Fruit fly (Drosophila melanogaster) whole organism, adult: ENCODE data around the gene Vml.

Source experiments
- CG11617 ChIP-seq: fragments of 200-800 bp; sonication (Bioruptor generic); optimal IDR thresholded peaks from 2 replicates; lab custom pipeline; 2017; ENCODE audit warnings: mild to moderate bottlenecking, missing biosample characterization, missing genetic modification reagents, missing genetic modification characterization
- CG12768 ChIP-seq: fragments of 200-800 bp; sonication (Bioruptor generic); optimal IDR thresholded peaks from 2 replicates; lab custom pipeline; 2017; ENCODE audit warnings: missing biosample characterization, missing genetic modification characterization, mild to moderate bottlenecking, moderate library complexity, missing genetic modification reagents
- CG14711 ChIP-seq: fragments of 200-800 bp; sonication (Bioruptor generic); optimal IDR thresholded peaks from 2 replicates; lab custom pipeline; 2018; ENCODE audit warnings: missing biosample characterization, mild to moderate bottlenecking, missing genetic modification characterization, moderate library complexity
- CG1620 ChIP-seq: fragments of 200-800 bp; sonication (Bioruptor generic); optimal IDR thresholded peaks from 2 replicates; lab custom pipeline; 2016; ENCODE audit warnings: missing biosample characterization, missing genetic modification characterization
- CG33017 ChIP-seq: fragments of 200-800 bp; sonication (Bioruptor generic); optimal IDR thresholded peaks from 2 replicates; lab custom pipeline; 2018; ENCODE audit warnings: missing biosample characterization, mild to moderate bottlenecking, missing genetic modification characterization, moderate library complexity
- CG5204 ChIP-seq: fragments of 200-800 bp; sonication (Bioruptor generic); optimal IDR thresholded peaks from 2 replicates; lab custom pipeline; 2016; ENCODE audit warnings: missing biosample characterization, missing genetic modification characterization
- CG7045 ChIP-seq: fragments of 200-800 bp; sonication (Bioruptor generic); optimal IDR thresholded peaks from 2 replicates; lab custom pipeline; 2017; ENCODE audit warnings: missing biosample characterization, mild to moderate bottlenecking, missing genetic modification characterization
- CG7101 ChIP-seq: fragments of 200-800 bp; sonication (Bioruptor generic); optimal IDR thresholded peaks from 2 replicates; lab custom pipeline; 2018; ENCODE audit warnings: missing biosample characterization, mild to moderate bottlenecking, missing genetic modification characterization, moderate library complexity
- Clk ChIP-seq: fragments of 200-800 bp; sonication (Bioruptor generic); optimal IDR thresholded peaks from 2 replicates; lab custom pipeline; 2017; ENCODE audit warnings: missing biosample characterization, missing genetic modification characterization
- Crg-1 ChIP-seq: fragments of 200-800 bp; sonication (Bioruptor generic); optimal IDR thresholded peaks from 2 replicates; lab custom pipeline; 2016; ENCODE audit warnings: missing biosample characterization, missing genetic modification characterization
- Hr96 ChIP-seq: fragments of 200-800 bp; sonication (Bioruptor generic); optimal IDR thresholded peaks from 2 replicates; lab custom pipeline; 2016; ENCODE audit warnings: missing biosample characterization, missing genetic modification characterization
- Mnt ChIP-seq: fragments of 200-800 bp; sonication (Bioruptor generic); optimal IDR thresholded peaks from 2 replicates; lab custom pipeline; 2016; ENCODE audit warnings: missing biosample characterization, mild to moderate bottlenecking, missing genetic modification characterization
- bab1 ChIP-seq: fragments of 200-800 bp; sonication (Bioruptor generic); optimal IDR thresholded peaks from 3 replicates; lab custom pipeline; 2019; ENCODE audit warnings: missing biosample characterization, mild to moderate bottlenecking, missing genetic modification characterization, moderate library complexity
- cic ChIP-seq: fragments of 200-800 bp; sonication (Bioruptor generic); optimal IDR thresholded peaks from 2 replicates; lab custom pipeline; 2017; ENCODE audit warnings: missing biosample characterization, mild to moderate bottlenecking, missing genetic modification characterization, moderate library complexity
- cnc ChIP-seq, 2 experiments: fragments of >200 bp; optimal IDR thresholded peaks; 2 replicates each; lab custom pipeline; 2017
- kay ChIP-seq: fragments of 200-800 bp; sonication (Bioruptor generic); peaks from one replicate; lab custom pipeline; 2016; ENCODE audit warnings: missing biosample characterization, missing genetic modification characterization, borderline replicate concordance
- ovo ChIP-seq: fragments of 200-800 bp; sonication (Bioruptor generic); optimal IDR thresholded peaks from 2 replicates; lab custom pipeline; 2016; ENCODE audit warnings: missing biosample characterization, missing genetic modification characterization
- pad ChIP-seq: fragments of 200-800 bp; sonication (Bioruptor generic); optimal IDR thresholded peaks from 3 replicates; lab custom pipeline; 2017; ENCODE audit warnings: missing biosample characterization, missing genetic modification characterization, mild to moderate bottlenecking, moderate library complexity, missing genetic modification reagents
- tj ChIP-seq: fragments of 200-800 bp; sonication (Bioruptor generic); optimal IDR thresholded peaks from 3 replicates; lab custom pipeline; 2017; ENCODE audit warnings: missing biosample characterization, mild to moderate bottlenecking, missing genetic modification characterization, moderate library complexity
- toe ChIP-seq: fragments of 200-800 bp; sonication (Bioruptor generic); optimal IDR thresholded peaks from 2 replicates; lab custom pipeline; 2016; ENCODE audit warnings: missing biosample characterization, missing genetic modification characterization

Vml gene

DNA sequence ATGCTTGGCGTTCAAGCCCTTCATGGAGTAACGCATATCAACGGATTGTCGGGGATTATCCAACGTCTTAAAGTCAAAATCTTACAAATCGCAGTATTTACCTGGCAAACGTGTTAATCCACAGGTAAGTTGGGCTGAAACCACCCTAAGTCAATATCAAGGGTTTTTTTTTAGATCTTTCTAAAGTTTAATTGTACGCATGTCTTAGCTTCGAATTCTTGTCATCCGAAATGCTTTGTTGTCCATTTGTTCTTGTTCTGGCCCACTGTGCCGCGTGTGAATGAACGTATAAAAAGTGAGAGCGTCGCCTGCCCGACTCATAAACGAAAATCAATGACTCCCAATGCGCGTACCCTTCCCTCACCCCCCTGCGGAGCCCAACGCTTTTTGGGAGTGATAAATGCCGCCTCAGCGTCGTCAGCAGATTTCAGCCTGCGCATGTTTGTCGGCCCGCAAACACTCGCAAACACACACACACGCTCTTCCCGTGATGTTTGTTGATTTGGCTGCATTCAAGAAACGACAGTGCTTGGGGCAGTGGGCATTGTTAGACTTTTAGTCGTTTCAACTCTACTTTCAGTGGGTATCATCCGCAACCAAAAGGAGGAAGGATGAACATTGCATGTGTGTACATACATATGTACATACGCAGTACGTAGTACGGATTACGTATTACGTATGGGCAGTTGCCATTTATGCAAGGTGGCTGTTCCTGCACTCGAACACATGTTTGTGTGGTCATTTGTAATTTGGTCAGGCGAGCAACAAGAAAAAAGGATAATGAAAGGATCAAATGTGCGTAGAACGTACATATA, 20.8 kb downstream of the Vml start:
- TF ChIP-seq CG12768 (GFP tag; lab: Kevin White, UChicago), result peak; percentile 83
- TF ChIP-seq tj (GFP tag; lab: Kevin White, UChicago), result peak; percentile 98
- TF ChIP-seq cic (GFP tag; lab: Kevin White, UChicago), result peak; percentile 57
- peak; percentile 88 for TF ChIP-seq bab1
- peak; percentile 58 for TF ChIP-seq ovo (GFP tag; lab: Kevin White, UChicago)
- peak; percentile 86 for TF ChIP-seq CG7101 (tag; lab: Kevin White, UChicago)
- TF ChIP-seq CG7045 (GFP tag; lab: Kevin White, UChicago), result peak; percentile 71
- TF ChIP-seq CG11617, result peak; percentile 94
- peak; percentile 76 for TF ChIP-seq CG14711 (tag; lab: Kevin White, UChicago)
- TF ChIP-seq cnc (optimal IDR thresholded peaks at IDR 0.05; lab: Kevin White, UChicago), result no peak
- peak; percentile 67 for TF ChIP-seq Clk (GFP tag; lab: Kevin White, UChicago)
- peak; percentile 69 for TF ChIP-seq Crg-1 (GFP tag; lab: Kevin White, UChicago)
- peak; percentile 69 for TF ChIP-seq CG33017 (tag; lab: Kevin White, UChicago)
- TF ChIP-seq Hr96 (GFP tag; lab: Kevin White, UChicago), result peak; percentile 95
- TF ChIP-seq CG1620, result peak; percentile 83
- peak; percentile 74 for TF ChIP-seq pad (GFP tag; lab: Kevin White, UChicago)
- TF ChIP-seq Mnt (GFP tag; lab: Kevin White, UChicago), result peak; percentile 73
- TF ChIP-seq CG5204 (GFP tag; lab: Kevin White, UChicago), result peak; percentile 82
- no peak for TF ChIP-seq kay (GFP tag; lab: Kevin White, UChicago)
- TF ChIP-seq toe (GFP tag; lab: Kevin White, UChicago), result peak; percentile 69

DNA sequence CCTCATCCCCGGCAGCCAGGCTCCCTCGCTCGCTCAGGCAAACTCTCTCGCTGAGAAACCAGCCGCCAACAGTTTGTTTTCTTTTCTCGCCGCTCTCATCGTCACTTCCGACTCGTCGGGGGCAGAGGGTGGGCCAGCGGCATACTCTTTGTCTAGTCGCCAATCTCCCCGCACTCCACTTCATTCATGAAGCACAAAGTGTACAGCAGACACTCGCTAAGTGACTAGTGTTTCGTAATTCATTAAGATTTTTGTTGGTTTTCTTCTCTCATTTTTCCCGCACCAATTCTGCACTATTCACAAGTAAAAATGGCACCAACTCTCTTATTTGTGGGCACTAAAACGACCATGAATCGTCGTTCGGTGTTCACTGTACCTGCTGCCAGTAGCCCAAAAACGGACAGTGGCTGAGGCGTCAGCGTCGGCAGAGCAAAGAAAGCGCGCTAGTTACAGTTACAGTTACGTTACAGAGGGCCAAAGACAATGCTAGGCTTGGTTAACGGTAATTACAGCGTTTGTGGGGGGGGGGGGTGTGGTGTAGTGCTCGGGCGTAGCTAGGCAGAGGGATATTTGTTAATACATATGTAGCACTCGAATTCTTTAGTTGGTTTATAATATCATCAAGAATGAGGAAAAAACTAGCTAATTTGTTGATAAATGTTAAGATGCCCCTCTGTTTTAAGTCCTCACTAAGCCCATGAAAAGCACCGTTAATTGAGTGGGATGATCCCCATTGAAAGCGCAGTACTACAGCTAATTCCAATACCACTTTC, 22.0 kb downstream of the Vml start:
- TF ChIP-seq pad (GFP tag; lab: Kevin White, UChicago) (peak; percentile 98), Mnt (GFP tag; lab: Kevin White, UChicago) (peak; percentile 79), CG5204 (GFP tag; lab: Kevin White, UChicago) (peak; percentile 31), CG33017 (tag; lab: Kevin White, UChicago) (peak; percentile 60), ovo (GFP tag; lab: Kevin White, UChicago) (peak; percentile 97), tj (GFP tag; lab: Kevin White, UChicago) (peak; percentile 43), Clk (GFP tag; lab: Kevin White, UChicago) (peak; percentile 27), Crg-1 (GFP tag; lab: Kevin White, UChicago) (peak; percentile 90), CG14711 (tag; lab: Kevin White, UChicago) (peak; percentile 83), bab1 (peak; percentile 97), cic (GFP tag; lab: Kevin White, UChicago) (peak; percentile 66), kay (GFP tag; lab: Kevin White, UChicago) (no peak), CG7045 (GFP tag; lab: Kevin White, UChicago) (peak; percentile 29), CG1620 (peak; percentile 68), cnc (optimal IDR thresholded peaks at IDR 0.05; lab: Kevin White, UChicago) (no peak), Hr96 (GFP tag; lab: Kevin White, UChicago) (peak; percentile 80), CG12768 (GFP tag; lab: Kevin White, UChicago) (peak; percentile 53), toe (GFP tag; lab: Kevin White, UChicago) (no peak), CG7101 (tag; lab: Kevin White, UChicago) (peak; percentile 89), CG11617 (peak; percentile 71)

- TF ChIP-seq cnc (optimal IDR thresholded peaks at IDR 0.05; lab: Kevin White, UChicago), result no peak
- TF ChIP-seq bab1, result peak; percentile 85
- TF ChIP-seq CG14711 (tag; lab: Kevin White, UChicago), result peak; percentile 66
- peak; percentile 31 for TF ChIP-seq pad (GFP tag; lab: Kevin White, UChicago)
- peak; percentile 64 for TF ChIP-seq CG7101 (tag; lab: Kevin White, UChicago)
- no peak for TF ChIP-seq CG1620
- peak; percentile 18 for TF ChIP-seq Mnt (GFP tag; lab: Kevin White, UChicago)
These were observed 23.2 kb downstream of the Vml start for dm6 chrX:2298708-2299370.

DNA sequence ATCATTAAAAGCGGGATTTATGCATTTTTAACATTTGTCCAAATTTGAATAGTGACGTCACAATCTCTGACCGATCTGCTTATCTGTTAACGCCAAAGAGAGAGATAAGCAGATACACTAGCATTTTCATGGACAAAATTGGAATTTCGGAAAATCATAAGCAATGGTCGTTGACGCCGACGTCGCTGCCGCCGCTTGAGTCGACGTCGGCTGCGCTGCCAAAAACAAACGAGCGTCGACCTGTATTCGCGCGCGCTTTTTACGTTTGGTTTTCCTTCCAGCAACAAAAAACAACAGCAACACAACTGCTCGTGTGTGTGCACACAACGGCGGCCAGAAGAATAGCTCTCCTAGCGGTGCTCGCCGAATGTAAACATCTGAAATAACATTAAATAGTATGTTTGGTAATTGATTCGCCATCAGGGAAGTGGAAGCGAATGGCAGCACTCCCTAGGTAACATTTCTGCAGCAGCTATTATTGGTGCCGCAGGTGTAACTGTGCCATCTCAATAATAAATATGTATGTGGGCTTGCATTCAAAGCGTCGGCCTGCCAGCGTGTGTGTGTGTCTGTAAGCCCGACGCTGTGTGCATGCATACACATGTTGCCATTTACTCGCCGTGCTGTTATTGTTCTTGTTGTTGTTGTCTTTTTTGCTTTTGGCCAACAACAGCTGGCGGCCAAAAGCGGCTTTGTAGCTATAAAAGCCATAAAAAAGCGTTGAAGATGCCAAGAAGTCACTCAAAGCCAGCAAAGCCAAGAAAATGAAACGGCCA, 24.9 kb downstream of the Vml start:
- peak; percentile 85 for TF ChIP-seq CG7045 (GFP tag; lab: Kevin White, UChicago)
- TF ChIP-seq Mnt (GFP tag; lab: Kevin White, UChicago), result peak; percentile 86
- peak; percentile 79 for TF ChIP-seq Crg-1 (GFP tag; lab: Kevin White, UChicago)
- peak; percentile 92 for TF ChIP-seq CG14711 (tag; lab: Kevin White, UChicago)
- peak; percentile 97 for TF ChIP-seq CG7101 (tag; lab: Kevin White, UChicago)
- TF ChIP-seq ovo (GFP tag; lab: Kevin White, UChicago), result peak; percentile 63
- TF ChIP-seq pad (GFP tag; lab: Kevin White, UChicago), result peak; percentile 77
- TF ChIP-seq bab1, result peak; percentile 97
- TF ChIP-seq cic (GFP tag; lab: Kevin White, UChicago), result peak; percentile 67
- peak; percentile 94 for TF ChIP-seq CG33017 (tag; lab: Kevin White, UChicago)
- no peak for TF ChIP-seq kay (GFP tag; lab: Kevin White, UChicago)
- TF ChIP-seq Hr96 (GFP tag; lab: Kevin White, UChicago), result peak; percentile 84
- TF ChIP-seq cnc (optimal IDR thresholded peaks at IDR 0.05; lab: Kevin White, UChicago), result no peak
- peak; percentile 84 for TF ChIP-seq CG11617
- TF ChIP-seq CG1620, result peak; percentile 74
- peak; percentile 76 for TF ChIP-seq Clk (GFP tag; lab: Kevin White, UChicago)
- TF ChIP-seq CG5204 (GFP tag; lab: Kevin White, UChicago), result peak; percentile 82
- no peak for TF ChIP-seq toe (GFP tag; lab: Kevin White, UChicago)
- peak; percentile 77 for TF ChIP-seq CG12768 (GFP tag; lab: Kevin White, UChicago)
- TF ChIP-seq tj (GFP tag; lab: Kevin White, UChicago), result peak; percentile 83
